Worm (Caenorhabditis elegans) whole organism, L4/young adult: ENCODE data around the gene sra-29.

Source experiments
- W03F9.2 ChIP-seq: fragments of 150-350 bp; optimal IDR thresholded peaks from 2 replicates; lab custom pipeline; 2014; ENCODE audit warnings: missing biosample characterization, missing genetic modification characterization
- him-1 ChIP-seq: sonication (generic microtip); optimal IDR thresholded peaks from 2 replicates; lab custom pipeline; 2016; ENCODE audit warnings: missing genotype, missing genetic modification reagents, missing genetic modification characterization, missing compliant biosample characterization

ce11 chrII:6615232-6616029, 39.9 kb upstream of the sra-29 start:
- TF ChIP-seq him-1 (tag; lab: Kevin White, UChicago) (no peak), W03F9.2 (no peak)
